Fruit fly (Drosophila melanogaster): ENCODE measurements around the gene Mbs.

DNA sequence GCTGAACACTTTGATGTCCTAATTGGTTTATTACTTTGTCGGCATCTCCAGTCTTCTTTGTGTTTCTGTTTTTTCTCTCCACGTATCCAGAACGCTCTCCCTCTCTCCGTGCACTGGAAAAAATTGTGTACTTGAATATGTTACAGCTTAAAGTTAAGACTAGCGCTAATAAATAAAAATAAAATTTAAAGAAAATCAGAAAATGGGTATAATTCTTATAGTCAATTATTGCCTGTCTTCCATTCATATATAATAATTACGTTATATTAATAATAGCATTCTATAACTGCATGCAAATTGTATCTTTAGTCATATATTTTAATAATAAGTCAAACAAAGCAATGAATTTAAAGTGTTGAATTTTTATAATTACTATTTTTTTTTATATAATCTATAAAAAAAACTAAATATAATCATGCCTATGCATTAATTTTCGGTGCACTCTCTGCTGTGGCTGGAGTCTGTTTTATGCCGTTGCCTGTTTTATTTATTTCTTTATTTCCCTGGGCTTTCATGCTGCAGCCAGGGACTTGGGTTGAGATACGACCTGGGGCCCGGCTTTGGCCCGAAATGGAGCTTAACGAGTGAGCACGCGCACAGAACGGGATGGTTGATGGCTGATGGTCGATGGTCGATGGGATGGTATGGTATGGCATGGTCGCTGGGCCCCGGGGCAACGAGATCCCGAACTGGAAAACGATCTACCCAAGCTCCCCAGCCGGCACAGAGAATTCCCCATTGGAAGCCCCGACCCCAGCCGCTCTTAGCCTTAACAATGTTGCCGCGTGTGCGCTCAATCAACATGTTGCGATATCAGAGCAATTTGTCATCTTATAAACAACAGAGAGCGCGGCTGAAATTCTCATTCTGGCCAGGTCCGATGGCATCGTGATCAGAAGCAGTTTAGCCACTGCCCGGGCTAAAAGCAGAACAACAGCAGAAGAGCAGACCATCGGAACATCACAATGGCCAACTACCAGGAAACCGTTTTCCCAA, 35.7 kb upstream of the Mbs start:
- TF ChIP-seq CG8478 (optimal IDR thresholded peaks at IDR 0.05) (no peak), CTCF (optimal IDR thresholded peaks at IDR 0.05) (no peak)
